Fruit fly (Drosophila melanogaster) whole organism, embryonic: ENCODE measurements around the gene CG8562.

ENCODE experiments used
- B-H2 ChIP-seq: fragments of 200-800 bp; sonication (Bioruptor generic); optimal IDR thresholded peaks from 2 replicates; lab custom pipeline; 2018; ENCODE audit warnings: missing biosample characterization, mild to moderate bottlenecking, missing genetic modification characterization
- BtbVII ChIP-seq: fragments of 200-800 bp; sonication (Bioruptor generic); optimal IDR thresholded peaks from 3 replicates; lab custom pipeline; 2017; ENCODE audit warnings: missing biosample characterization, mild to moderate bottlenecking, missing genetic modification characterization
- CG1024 ChIP-seq: fragments of 200-800 bp; sonication (Bioruptor generic); IDR thresholded peaks from 2 replicates; pipeline ENCODE4 v1.3.6; 2022; ENCODE audit warnings: missing biosample characterization, missing genetic modification characterization
- CG10979 ChIP-seq: fragments of 200-800 bp; sonication (Bioruptor generic); optimal IDR thresholded peaks from 2 replicates; lab custom pipeline; 2018; ENCODE audit warnings: missing biosample characterization, mild to moderate bottlenecking, missing genetic modification characterization, moderate library complexity
- CG11398 ChIP-seq: fragments of 200-800 bp; sonication (Bioruptor generic); optimal IDR thresholded peaks from 2 replicates; lab custom pipeline; 2016; ENCODE audit warnings: missing biosample characterization, missing genetic modification characterization
- CG12071 ChIP-seq: fragments of 200-800 bp; sonication (Bioruptor generic); optimal IDR thresholded peaks from 3 replicates; lab custom pipeline; 2018; ENCODE audit warnings: missing biosample characterization, mild to moderate bottlenecking, missing genetic modification characterization
- CG12104 ChIP-seq: fragments of 200-800 bp; sonication (Bioruptor generic); optimal IDR thresholded peaks from 3 replicates; lab custom pipeline; 2016; ENCODE audit warnings: missing biosample characterization, missing genetic modification characterization
- CG12391 ChIP-seq: fragments of 200-800 bp; sonication (Bioruptor generic); optimal IDR thresholded peaks from 3 replicates; lab custom pipeline; 2018; ENCODE audit warnings: missing biosample characterization, mild to moderate bottlenecking, missing genetic modification characterization, moderate library complexity
- CG13624 ChIP-seq: fragments of 200-800 bp; sonication (Bioruptor generic); optimal IDR thresholded peaks from 2 replicates; lab custom pipeline; 2016; ENCODE audit warnings: missing biosample characterization, missing genetic modification characterization
- CG14014 ChIP-seq: fragments of 200-800 bp; sonication (Bioruptor generic); IDR thresholded peaks from 2 replicates; pipeline ENCODE4 v1.3.6; 2022; ENCODE audit warnings: missing biosample characterization, missing genetic modification characterization
- CG16779 ChIP-seq: fragments of 200-800 bp; sonication (Bioruptor generic); IDR thresholded peaks from 2 replicates; pipeline ENCODE4 v1.3.6; 2022; ENCODE audit warnings: missing biosample characterization, missing genetic modification characterization
- CG18764 ChIP-seq: fragments of 200-800 bp; sonication (Bioruptor generic); optimal IDR thresholded peaks from 3 replicates; lab custom pipeline; 2016; ENCODE audit warnings: missing biosample characterization, missing genetic modification characterization
- CG2120 ChIP-seq: fragments of 200-800 bp; sonication (Bioruptor generic); optimal IDR thresholded peaks from 3 replicates; lab custom pipeline; 2016; ENCODE audit warnings: missing biosample characterization, missing genetic modification characterization
- CG3847 ChIP-seq: fragments of 200-800 bp; sonication (Bioruptor generic); IDR thresholded peaks from 2 replicates; pipeline ENCODE4 v1.3.6; 2022; ENCODE audit warnings: missing biosample characterization, missing genetic modification characterization
- CG4328 ChIP-seq: fragments of 200-800 bp; sonication (Bioruptor generic); optimal IDR thresholded peaks from 3 replicates; lab custom pipeline; 2017; ENCODE audit warnings: missing biosample characterization, missing genetic modification reagents, missing genetic modification characterization
- CG6689 ChIP-seq: fragments of 200-800 bp; sonication (Bioruptor generic); IDR thresholded peaks from 2 replicates; pipeline ENCODE4 v1.3.6; 2022; ENCODE audit warnings: missing biosample characterization, missing genetic modification characterization
- CG7556 ChIP-seq: fragments of 200-800 bp; sonication (Bioruptor generic); optimal IDR thresholded peaks from 2 replicates; lab custom pipeline; 2017; ENCODE audit warnings: missing biosample characterization, mild to moderate bottlenecking, missing genetic modification characterization
- CHES-1-like ChIP-seq: fragments of 200-800 bp; sonication (Bioruptor generic); optimal IDR thresholded peaks from 2 replicates; lab custom pipeline; 2016; ENCODE audit warnings: missing biosample characterization, missing genetic modification characterization
- Camta ChIP-seq: fragments of 200-800 bp; sonication (Bioruptor generic); optimal IDR thresholded peaks from 2 replicates; lab custom pipeline; 2016; ENCODE audit warnings: missing biosample characterization, missing genetic modification characterization
- Dref ChIP-seq: fragments of 200-800 bp; sonication (Bioruptor generic); IDR thresholded peaks from 2 replicates; pipeline ENCODE4 v1.3.6; 2022; ENCODE audit warnings: missing biosample characterization, missing genetic modification characterization
- Gug ChIP-seq: fragments of 200-800 bp; sonication (Bioruptor generic); IDR thresholded peaks from 4 replicates; pipeline ENCODE4 v1.3.6; 2022; ENCODE audit warnings: missing biosample characterization, missing genetic modification characterization
- HHEX ChIP-seq: fragments of 200-800 bp; sonication (Bioruptor generic); optimal IDR thresholded peaks from 3 replicates; lab custom pipeline; 2017; ENCODE audit warnings: missing biosample characterization, mild to moderate bottlenecking, missing genetic modification characterization, missing genetic modification reagents
- MESR4 ChIP-seq: fragments of 200-800 bp; sonication (Bioruptor generic); optimal IDR thresholded peaks from 2 replicates; lab custom pipeline; 2018; ENCODE audit warnings: missing biosample characterization, mild to moderate bottlenecking, missing genetic modification characterization, moderate library complexity
- Mes4 ChIP-seq: fragments of 200-800 bp; sonication (Bioruptor generic); optimal IDR thresholded peaks from 2 replicates; lab custom pipeline; 2016; ENCODE audit warnings: missing biosample characterization, missing genetic modification characterization
- Nf-YC ChIP-seq: fragments of 200-800 bp; optimal IDR thresholded peaks from 3 replicates; lab custom pipeline; 2019; ENCODE audit warnings: missing biosample characterization, mild to moderate bottlenecking, missing genetic modification characterization, moderate library complexity
- Sox102F ChIP-seq: fragments of 200-800 bp; sonication (Bioruptor generic); optimal IDR thresholded peaks from 2 replicates; lab custom pipeline; 2018; ENCODE audit warnings: missing biosample characterization, mild to moderate bottlenecking, missing genetic modification characterization, moderate library complexity
- caup ChIP-seq: fragments of 200-800 bp; sonication (Bioruptor generic); optimal IDR thresholded peaks from 3 replicates; lab custom pipeline; 2017; ENCODE audit warnings: missing biosample characterization, mild to moderate bottlenecking, missing genetic modification characterization, moderate library complexity; ENCODE audit not compliant: severe bottlenecking
- crp ChIP-seq, 2 experiments: fragments of 200-800 bp; sonication (Bioruptor generic); optimal IDR thresholded peaks; 2 replicates in 1 of 2; 3 replicates in 1 of 2; lab custom pipeline; 2017; ENCODE audit warnings: missing biosample characterization in 2 of 2, missing genetic modification characterization in 2 of 2, mild to moderate bottlenecking in 1 of 2, moderate library complexity in 1 of 2
- dimm ChIP-seq: fragments of 200-800 bp; sonication (Bioruptor generic); IDR thresholded peaks from 2 replicates; pipeline ENCODE4 v1.3.6; 2022; ENCODE audit warnings: missing biosample characterization, missing genetic modification characterization
- fru ChIP-seq: fragments of >200 bp; optimal IDR thresholded peaks from 2 replicates; lab custom pipeline; 2017
- gem ChIP-seq: fragments of 200-800 bp; sonication (Bioruptor generic); optimal IDR thresholded peaks from 2 replicates; lab custom pipeline; 2019; ENCODE audit warnings: missing biosample characterization, mild to moderate bottlenecking, missing genetic modification characterization, moderate library complexity
- hth ChIP-seq: fragments of >200 bp; optimal IDR thresholded peaks from 2 replicates; lab custom pipeline; 2017; ENCODE audit warnings: inconsistent platforms
- jigr1 ChIP-seq: fragments of 200-800 bp; sonication (Bioruptor generic); IDR thresholded peaks from 3 replicates; pipeline ENCODE4 v1.3.6; 2022; ENCODE audit warnings: missing biosample characterization, missing genetic modification characterization
- jumu ChIP-seq: fragments of 200-800 bp; sonication (Bioruptor generic); optimal IDR thresholded peaks from 3 replicates; lab custom pipeline; 2016; ENCODE audit warnings: missing biosample characterization, missing genetic modification characterization
- maf-S ChIP-seq: fragments of 200-800 bp; sonication (Bioruptor generic); optimal IDR thresholded peaks from 2 replicates; lab custom pipeline; 2016; ENCODE audit warnings: missing biosample characterization, missing genetic modification characterization
- mld ChIP-seq: fragments of 200-800 bp; sonication (Bioruptor generic); IDR thresholded peaks from 3 replicates; pipeline ENCODE4 v1.3.6; 2022; ENCODE audit warnings: missing biosample characterization, missing genetic modification characterization; ENCODE audit not compliant: partially characterized antibody
- p53 ChIP-seq: fragments of 200-800 bp; sonication (Bioruptor generic); optimal IDR thresholded peaks from 2 replicates; lab custom pipeline; 2016; ENCODE audit warnings: missing biosample characterization, missing genetic modification characterization
- pan ChIP-seq, 4 experiments: fragments of >200 bp in 3 of 4; fragments of 200-800 bp in 1 of 4; sonication (Bioruptor generic) in 1 of 4; optimal IDR thresholded peaks in 3 of 4; IDR thresholded peaks in 1 of 4; 2 replicates each; pipeline versions ENCODE4 v1.3.6 to Lab custom; 2017 to 2022; ENCODE audit warnings: missing biosample characterization in 2 of 4, missing genetic modification characterization in 2 of 4, mixed read lengths in 1 of 4
- pnt ChIP-seq: fragments of 200-800 bp; sonication (Bioruptor generic); optimal IDR thresholded peaks from 3 replicates; lab custom pipeline; 2016; ENCODE audit warnings: missing biosample characterization, missing genetic modification characterization
- sd ChIP-seq: fragments of 200-800 bp; sonication (Bioruptor generic); optimal IDR thresholded peaks from 3 replicates; lab custom pipeline; 2018; ENCODE audit warnings: missing biosample characterization, mild to moderate bottlenecking, missing genetic modification characterization, moderate library complexity
- shn ChIP-seq: fragments of 200-800 bp; sonication (Bioruptor generic); optimal IDR thresholded peaks from 3 replicates; lab custom pipeline; 2016; ENCODE audit warnings: missing biosample characterization, missing genetic modification characterization
- sisA ChIP-seq: fragments of 200-800 bp; sonication (Bioruptor generic); IDR thresholded peaks from 2 replicates; pipeline ENCODE4 v1.3.6; 2022; ENCODE audit warnings: missing biosample characterization, missing genetic modification characterization
- so ChIP-seq: fragments of 200-800 bp; sonication (Bioruptor generic); IDR thresholded peaks from 3 replicates; pipeline ENCODE4 v1.3.6; 2022; ENCODE audit warnings: missing biosample characterization, missing genetic modification characterization
- tin ChIP-seq: fragments of 200-800 bp; sonication (Bioruptor generic); optimal IDR thresholded peaks from 3 replicates; lab custom pipeline; 2016; ENCODE audit warnings: missing biosample characterization, missing genetic modification characterization
- tio ChIP-seq: fragments of 200-800 bp; sonication (Bioruptor generic); optimal IDR thresholded peaks from 2 replicates; lab custom pipeline; 2017; ENCODE audit warnings: missing biosample characterization, missing genetic modification characterization, inconsistent platforms
- tup ChIP-seq: fragments of 200-800 bp; sonication (Bioruptor generic); optimal IDR thresholded peaks from 2 replicates; lab custom pipeline; 2016; ENCODE audit warnings: missing biosample characterization, mild to moderate bottlenecking, missing genetic modification characterization, moderate library complexity
- unpg ChIP-seq: fragments of 200-800 bp; sonication (Bioruptor generic); optimal IDR thresholded peaks from 3 replicates; lab custom pipeline; 2018; ENCODE audit warnings: missing biosample characterization, mild to moderate bottlenecking, missing genetic modification characterization, moderate library complexity
- vvl ChIP-seq: fragments of 200-800 bp; sonication (Bioruptor generic); IDR thresholded peaks from 2 replicates; pipeline ENCODE4 v1.3.6; 2022; ENCODE audit warnings: missing biosample characterization, missing genetic modification characterization
- zfh1 ChIP-seq: fragments of 200-800 bp; sonication (Bioruptor generic); IDR thresholded peaks from 3 replicates; pipeline ENCODE4 v1.3.6; 2022; ENCODE audit warnings: missing biosample characterization, missing genetic modification characterization

The CG8562 gene

DNA sequence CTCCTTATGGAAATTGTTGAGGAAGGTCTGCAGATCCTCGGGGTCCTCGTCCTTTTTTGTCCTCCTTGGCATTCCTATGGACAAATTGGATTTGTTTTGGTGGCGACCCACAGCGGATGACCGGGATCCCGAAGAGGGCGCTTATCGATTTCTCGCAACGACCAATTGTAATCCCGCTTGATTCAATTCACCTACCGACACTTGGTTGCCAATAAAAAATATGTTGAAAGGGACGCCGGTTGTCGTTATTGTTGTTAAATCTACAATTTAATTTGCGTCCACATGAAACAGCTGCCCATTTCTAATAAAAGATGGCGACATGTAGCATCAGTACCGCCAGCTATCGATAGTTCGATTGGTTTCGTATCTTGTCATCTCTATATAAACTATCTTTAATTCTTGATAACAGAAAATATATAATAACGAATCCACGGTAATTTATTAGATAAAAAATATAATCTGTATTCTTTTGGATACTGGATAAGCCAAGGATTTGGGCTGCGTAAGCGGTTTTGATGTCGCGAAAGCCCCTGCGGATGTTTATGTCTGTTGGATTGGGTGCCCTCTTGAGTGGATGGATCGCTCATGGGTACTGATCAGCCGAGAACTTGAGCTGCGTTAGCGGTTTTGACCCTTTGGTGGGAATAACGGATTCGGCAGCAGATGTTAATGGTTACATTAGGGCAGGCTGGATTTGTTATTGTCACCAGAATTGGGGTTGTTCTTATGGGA is 41.5 kb upstream of the CG8562 start, which contains the start of gene CTCF (continued):
- TF ChIP-seq CG1024 (GFP tag; lab: Robert Waterston, UW) (peak; percentile 13; the same call in 1 of the 2 replicates), maf-S (GFP tag; lab: Kevin White, UChicago) (no peak), hth (no peak), pnt (GFP tag; lab: Kevin White, UChicago) (peak; percentile 41), CG10979 (peak; percentile 40), sisA (GFP tag; lab: Robert Waterston, UW) (peak; percentile 19; the same call in 1 of the 2 replicates), jigr1 (GFP tag; lab: Robert Waterston, UW) (no peak; the same call in 2 of the 3 replicates), mld (GFP tag; lab: Robert Waterston, UW) (peak; percentile 70; the same call in 2 of the 3 replicates), CHES-1-like (GFP tag; lab: Kevin White, UChicago) (peak; percentile 30), jumu (GFP tag; lab: Kevin White, UChicago) (peak; percentile 54), Nf-YC (tag; lab: Kevin White, UChicago) (peak; percentile 65), Gug (GFP tag; lab: Robert Waterston, UW) (peak; percentile 6; the same call in 1 of the 4 replicates), Sox102F (peak; percentile 57), pan (optimal IDR thresholded peaks at IDR 0.05; lab: Kevin White, UChicago) (no peak), pan (GFP tag; optimal IDR thresholded peaks at IDR 0.05 in 1 of 2, IDR thresholded peaks at IDR 0.05 in 1 of 2) (peak in 1 of 2 experiments; percentile 68), CG3847 (0 out of 2 replicates have a peak, but pooled peaks have one; percentile 6), shn (no peak), Camta (GFP tag; lab: Kevin White, UChicago) (peak; percentile 19), dimm (GFP tag; lab: Robert Waterston, UW) (no peak), CG12391 (tag; lab: Kevin White, UChicago) (peak; percentile 43), CG16779 (no peak), CG2120 (peak; percentile 52), BtbVII (GFP tag; lab: Kevin White, UChicago) (peak; percentile 32), HHEX (GFP tag; lab: Kevin White, UChicago) (no peak), unpg (GFP tag; lab: Kevin White, UChicago) (peak; percentile 20), fru (lab: Kevin White, UChicago) (no peak), sd (peak; percentile 64), B-H2 (GFP tag; lab: Kevin White, UChicago) (no peak), Dref (GFP tag; lab: Robert Waterston, UW) (peak; percentile 76), gem (tag; lab: Kevin White, UChicago) (no peak), zfh1 (GFP tag; lab: Robert Waterston, UW) (0 out of 3 replicates have a peak, but pooled peaks have one; percentile 32), CG12071 (GFP tag; lab: Kevin White, UChicago) (no peak), so (GFP tag; lab: Robert Waterston, UW) (no peak), tio (no peak), CG6689 (GFP tag; lab: Robert Waterston, UW) (peak; percentile 33; the same call in 1 of the 2 replicates), Mes4 (peak; percentile 33), MESR4 (GFP tag; lab: Kevin White, UChicago) (peak; percentile 76), CG12104 (GFP tag; lab: Kevin White, UChicago) (no peak), tin (GFP tag; lab: Kevin White, UChicago) (peak; percentile 15), crp (GFP tag; optimal IDR thresholded peaks at IDR 0.05; lab: Kevin White, UChicago) (peak in 1 of 2 experiments; percentile 72), tup (GFP tag; lab: Kevin White, UChicago) (no peak), CG18764 (no peak), CG4328 (GFP tag; lab: Kevin White, UChicago) (no peak), CG11398 (GFP tag; lab: Kevin White, UChicago) (peak; percentile 3), CG14014 (GFP tag; lab: Robert Waterston, UW) (0 out of 2 replicates have a peak, but pooled peaks have one; percentile 6), CG7556 (no peak), p53 (GFP tag; lab: Kevin White, UChicago) (no peak), vvl (GFP tag; lab: Robert Waterston, UW) (peak; percentile 24; the same call in 1 of the 2 replicates), caup (peak; percentile 23), CG13624 (peak; percentile 45)
